Fruit fly (Drosophila melanogaster): ENCODE data around the gene CG42688.

The CG42688 gene

DNA sequence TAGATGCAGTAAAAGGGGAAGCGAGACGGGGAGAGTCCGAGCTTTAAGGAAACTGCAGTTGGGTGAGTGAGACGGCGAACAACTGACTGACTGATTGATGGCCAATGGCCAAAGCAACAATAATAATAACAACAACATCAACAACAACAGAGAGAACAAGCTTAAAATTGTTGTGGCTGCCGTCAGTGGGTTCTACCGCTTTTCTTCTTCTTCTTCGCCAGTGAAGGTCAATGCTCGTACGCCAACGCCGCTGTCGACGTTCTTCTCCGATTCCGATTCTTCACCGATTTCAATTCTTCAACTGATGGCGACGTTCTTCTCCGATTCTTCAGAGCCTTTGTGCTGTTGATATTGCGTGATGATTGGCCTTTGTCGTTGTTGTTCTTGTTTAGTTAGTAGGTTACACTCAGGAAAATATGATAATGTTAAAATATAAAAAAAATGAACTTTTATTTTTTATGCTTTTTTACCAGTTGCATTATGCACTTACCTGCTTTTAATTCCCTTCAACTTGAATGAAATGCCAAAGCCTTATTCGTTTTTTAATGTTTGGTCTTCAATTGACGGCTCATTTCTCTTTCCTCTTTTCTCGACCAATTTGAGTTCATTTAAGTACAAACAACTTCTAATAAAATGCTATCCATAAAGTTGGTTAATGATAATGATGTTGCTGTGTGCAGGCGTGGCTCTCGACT is 40.3 kb downstream of the CG42688 start (continued):
- TF ChIP-seq fd102C (GFP tag; optimal IDR thresholded peaks at IDR 0.05) (no peak), HmgD (GFP tag; optimal IDR thresholded peaks at IDR 0.05) (no peak), Med (GFP tag) (peak; percentile 59), CG1603 (tag; optimal IDR thresholded peaks at IDR 0.05) (no peak), Elba2 (GFP tag; optimal IDR thresholded peaks at IDR 0.05) (no peak), CG10959 (GFP tag; IDR thresholded peaks at IDR 0.05) (no peak), hb (GFP tag; IDR thresholded peaks at IDR 0.05; ENCODE audit: partially characterized antibody) (no peak), CG2712 (tag; optimal IDR thresholded peaks at IDR 0.05) (peak; percentile 21), kah (GFP tag; optimal IDR thresholded peaks at IDR 0.05) (no peak), CG2199 (GFP tag; IDR thresholded peaks at IDR 0.05) (0 out of 3 replicates have a peak, but pooled peaks have one; percentile 64), aop (GFP tag; IDR thresholded peaks at IDR 0.05) (no peak), tin (GFP tag; optimal IDR thresholded peaks at IDR 0.05) (no peak), CG13123 (GFP tag; optimal IDR thresholded peaks at IDR 0.05) (no peak), CHES-1-like (GFP tag; optimal IDR thresholded peaks at IDR 0.05) (no peak), da (GFP tag; optimal IDR thresholded peaks at IDR 0.05) (no peak), CG3065 (GFP tag; optimal IDR thresholded peaks at IDR 0.05) (no peak), Six4 (GFP tag; optimal IDR thresholded peaks at IDR 0.05) (no peak), Poxn (GFP tag; IDR thresholded peaks at IDR 0.05) (no peak), CG6813 (GFP tag; optimal IDR thresholded peaks at IDR 0.05) (no peak), CG15269 (tag; optimal IDR thresholded peaks at IDR 0.05) (peak; percentile 24), eyg (GFP tag; optimal IDR thresholded peaks at IDR 0.05) (no peak), cwo (GFP tag; optimal IDR thresholded peaks at IDR 0.05) (no peak), CG33557 (GFP tag; optimal IDR thresholded peaks at IDR 0.05) (no peak), CG6254 (GFP tag; optimal IDR thresholded peaks at IDR 0.05) (no peak), Drgx (GFP tag; IDR thresholded peaks at IDR 0.05) (peak; percentile 40), caup (GFP tag; optimal IDR thresholded peaks at IDR 0.05; ENCODE audit: severe bottlenecking) (no peak), btn (GFP tag; optimal IDR thresholded peaks at IDR 0.05) (no peak), dpn (GFP tag; optimal IDR thresholded peaks at IDR 0.05) (no peak), CG12071 (GFP tag; optimal IDR thresholded peaks at IDR 0.05) (no peak), B-H1 (GFP tag; IDR thresholded peaks at IDR 0.05) (no peak), trem (tag; optimal IDR thresholded peaks at IDR 0.05) (no peak), eve (GFP tag; optimal IDR thresholded peaks at IDR 0.05) (peak in 1 of 2 experiments; percentile 35), Doc2 (GFP tag; IDR thresholded peaks at IDR 0.05) (no peak), lilli (GFP tag; optimal IDR thresholded peaks at IDR 0.05) (peak; percentile 41), CG4360 (GFP tag; IDR thresholded peaks at IDR 0.05) (0 out of 2 replicates have a peak, but pooled peaks have one; percentile 9), CG15479 (GFP tag; optimal IDR thresholded peaks at IDR 0.05) (no peak), CG2678 (tag; optimal IDR thresholded peaks at IDR 0.05) (peak; percentile 16), Fer1 (GFP tag; optimal IDR thresholded peaks at IDR 0.05) (no peak), phol (tag; optimal IDR thresholded peaks at IDR 0.05) (peak; percentile 10), Rfx (GFP tag; IDR thresholded peaks at IDR 0.05) (0 out of 2 replicates have a peak, but pooled peaks have one; percentile 26), CG9932 (GFP tag; IDR thresholded peaks at IDR 0.05) (no peak), HHEX (GFP tag; optimal IDR thresholded peaks at IDR 0.05) (peak; percentile 4), CG1792 (GFP tag; optimal IDR thresholded peaks at IDR 0.05) (no peak), hbn (GFP tag; IDR thresholded peaks at IDR 0.05; ENCODE audit: partially characterized antibody) (no peak), CG2129 (GFP tag; IDR thresholded peaks at IDR 0.05; ENCODE audit: partially characterized antibody) (no peak), Eip74EF (GFP tag; optimal IDR thresholded peaks at IDR 0.05) (no peak), Meics (GFP tag; optimal IDR thresholded peaks at IDR 0.05) (no peak), HLHmδ (GFP tag; optimal IDR thresholded peaks at IDR 0.05) (no peak), wek (GFP tag; optimal IDR thresholded peaks at IDR 0.05) (no peak)

All from whole organism, embryonic.